Worm (Caenorhabditis elegans): Measurements from ENCODE around the gene T16G12.9.

DNA sequence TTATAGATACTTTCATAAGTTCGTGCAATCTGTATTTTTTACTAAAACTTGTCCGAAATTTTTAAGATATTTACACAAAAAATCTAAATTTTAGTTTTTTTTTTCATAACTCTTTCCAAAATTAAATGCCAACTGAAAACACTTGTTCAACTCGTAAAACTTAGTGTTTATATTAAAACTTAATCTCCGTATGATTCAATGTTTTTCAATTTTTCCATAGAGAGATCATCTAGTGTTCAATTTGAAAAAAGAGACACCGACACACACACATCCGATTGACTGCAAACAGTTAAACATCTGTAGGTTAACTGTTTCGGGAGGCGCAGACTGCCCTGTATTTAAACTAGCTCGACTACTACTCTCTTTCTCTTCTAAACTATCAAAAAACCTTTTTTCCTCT, 30.9 kb upstream of the T16G12.9 start, which contains the start of gene T16H12.9:
- TF ChIP-seq B0261.1 (tag; optimal IDR thresholded peaks at IDR 0.05) (no peak), rec-8 (tag; optimal IDR thresholded peaks at IDR 0.05) (no peak), efl-1 (GFP tag; optimal IDR thresholded peaks at IDR 0.05) (no peak)

Measured in whole organism, young adult.